Fruit fly (Drosophila melanogaster) whole organism, embryonic: ENCODE data around the gene CG3355.

ENCODE experiments used
- B-H2 ChIP-seq: fragments of 200-800 bp; sonication (Bioruptor generic); optimal IDR thresholded peaks from 2 replicates; lab custom pipeline; 2018; ENCODE audit warnings: missing biosample characterization, mild to moderate bottlenecking, missing genetic modification characterization
- Bdp1 ChIP-seq: fragments of 200-800 bp; sonication (Bioruptor generic); optimal IDR thresholded peaks from 3 replicates; lab custom pipeline; 2016; ENCODE audit warnings: missing biosample characterization, missing genetic modification characterization
- Bgb ChIP-seq: fragments of 200-800 bp; sonication (Bioruptor generic); IDR thresholded peaks from 2 replicates; pipeline ENCODE4 v1.3.6; 2022; ENCODE audit warnings: missing biosample characterization, missing genetic modification characterization; ENCODE audit not compliant: partially characterized antibody
- BtbVII ChIP-seq: fragments of 200-800 bp; sonication (Bioruptor generic); optimal IDR thresholded peaks from 3 replicates; lab custom pipeline; 2017; ENCODE audit warnings: missing biosample characterization, mild to moderate bottlenecking, missing genetic modification characterization
- CG10654 ChIP-seq: fragments of 200-800 bp; sonication (Bioruptor generic); optimal IDR thresholded peaks from 2 replicates; lab custom pipeline; 2016; ENCODE audit warnings: missing biosample characterization, missing genetic modification characterization
- CG12391 ChIP-seq: fragments of 200-800 bp; sonication (Bioruptor generic); optimal IDR thresholded peaks from 3 replicates; lab custom pipeline; 2018; ENCODE audit warnings: missing biosample characterization, mild to moderate bottlenecking, missing genetic modification characterization, moderate library complexity
- CG15601 ChIP-seq: fragments of 200-800 bp; sonication (Bioruptor generic); optimal IDR thresholded peaks from 3 replicates; lab custom pipeline; 2019; ENCODE audit warnings: missing biosample characterization, mild to moderate bottlenecking, missing genetic modification characterization, moderate library complexity
- CG16815 ChIP-seq: fragments of 200-800 bp; sonication (Bioruptor generic); optimal IDR thresholded peaks from 3 replicates; lab custom pipeline; 2017; ENCODE audit warnings: missing biosample characterization, mild to moderate bottlenecking, missing genetic modification characterization
- CG2712 ChIP-seq: fragments of 200-800 bp; optimal IDR thresholded peaks from 3 replicates; lab custom pipeline; 2019; ENCODE audit warnings: missing biosample characterization, mild to moderate bottlenecking, missing genetic modification characterization, moderate library complexity
- CG33213 ChIP-seq: fragments of 200-800 bp; sonication (Bioruptor generic); optimal IDR thresholded peaks from 3 replicates; lab custom pipeline; 2016; ENCODE audit warnings: missing biosample characterization, missing genetic modification characterization
- CG3407 ChIP-seq: fragments of 200-800 bp; sonication (Bioruptor generic); optimal IDR thresholded peaks from 2 replicates; lab custom pipeline; 2018; ENCODE audit warnings: missing biosample characterization, mild to moderate bottlenecking, missing genetic modification characterization
- CG34422 ChIP-seq: fragments of 200-800 bp; sonication (Bioruptor generic); IDR thresholded peaks from 3 replicates; pipeline ENCODE4 v1.3.6; 2022; ENCODE audit warnings: missing biosample characterization, missing genetic modification characterization
- CG3726 ChIP-seq: fragments of 200-800 bp; sonication (Bioruptor generic); IDR thresholded peaks from 3 replicates; pipeline ENCODE4, ENCODE4 v1.3.6; 2022; ENCODE audit warnings: missing biosample characterization, missing genetic modification characterization
- CG4328 ChIP-seq: fragments of 200-800 bp; sonication (Bioruptor generic); optimal IDR thresholded peaks from 3 replicates; lab custom pipeline; 2017; ENCODE audit warnings: missing biosample characterization, missing genetic modification reagents, missing genetic modification characterization
- CG4820 ChIP-seq: fragments of 200-800 bp; sonication (Bioruptor generic); optimal IDR thresholded peaks from 3 replicates; lab custom pipeline; 2016; ENCODE audit warnings: missing biosample characterization, missing genetic modification characterization
- CG7556 ChIP-seq: fragments of 200-800 bp; sonication (Bioruptor generic); optimal IDR thresholded peaks from 2 replicates; lab custom pipeline; 2017; ENCODE audit warnings: missing biosample characterization, mild to moderate bottlenecking, missing genetic modification characterization
- CG8359 ChIP-seq: fragments of 200-800 bp; sonication (Bioruptor generic); optimal IDR thresholded peaks from 2 replicates; lab custom pipeline; 2017; ENCODE audit warnings: missing biosample characterization, mild to moderate bottlenecking, missing genetic modification characterization, borderline replicate concordance
- CG9817 ChIP-seq: fragments of 200-800 bp; sonication (Bioruptor generic); optimal IDR thresholded peaks from 2 replicates; lab custom pipeline; 2018; ENCODE audit warnings: missing biosample characterization, mild to moderate bottlenecking, missing genetic modification characterization, moderate library complexity
- CHES-1-like ChIP-seq: fragments of 200-800 bp; sonication (Bioruptor generic); optimal IDR thresholded peaks from 2 replicates; lab custom pipeline; 2016; ENCODE audit warnings: missing biosample characterization, missing genetic modification characterization
- CkIIα-i1 ChIP-seq: fragments of 200-800 bp; sonication (Bioruptor generic); IDR thresholded peaks from 2 replicates; pipeline ENCODE4 v1.3.6; 2022; ENCODE audit warnings: missing biosample characterization, missing genetic modification characterization
- CoRest ChIP-seq: fragments of 200-800 bp; sonication (Bioruptor generic); optimal IDR thresholded peaks from 3 replicates; lab custom pipeline; 2018; ENCODE audit warnings: missing biosample characterization, mild to moderate bottlenecking, missing genetic modification characterization, moderate library complexity
- Dref ChIP-seq: fragments of 200-800 bp; sonication (Bioruptor generic); IDR thresholded peaks from 2 replicates; pipeline ENCODE4 v1.3.6; 2022; ENCODE audit warnings: missing biosample characterization, missing genetic modification characterization
- Elba2 ChIP-seq: fragments of 200-800 bp; sonication (Bioruptor generic); optimal IDR thresholded peaks from 3 replicates; lab custom pipeline; 2016; ENCODE audit warnings: missing biosample characterization, missing genetic modification characterization
- Hand ChIP-seq: fragments of 200-800 bp; sonication (Bioruptor generic); optimal IDR thresholded peaks from 2 replicates; lab custom pipeline; 2017; ENCODE audit warnings: mild to moderate bottlenecking, missing biosample characterization, missing genetic modification reagents, missing genetic modification characterization
- HmgZ ChIP-seq: fragments of 200-800 bp; sonication (Bioruptor generic); optimal IDR thresholded peaks from 2 replicates; lab custom pipeline; 2018; ENCODE audit warnings: missing biosample characterization, mild to moderate bottlenecking, missing genetic modification characterization
- Hr78 ChIP-seq, 2 experiments: fragments of 200-800 bp in 1 of 2; fragments of >200 bp in 1 of 2; sonication (Bioruptor generic) in 1 of 2; optimal IDR thresholded peaks; 2 replicates each; lab custom pipeline; 2017 to 2019; ENCODE audit warnings: missing biosample characterization in 2 of 2, missing genetic modification characterization in 2 of 2, mild to moderate bottlenecking in 1 of 2, moderate library complexity in 1 of 2
- Jarid2 ChIP-seq: fragments of 200-800 bp; sonication (Bioruptor generic); optimal IDR thresholded peaks from 3 replicates; lab custom pipeline; 2017; ENCODE audit warnings: mild to moderate bottlenecking, missing biosample characterization, missing genetic modification reagents, missing genetic modification characterization
- Nf-YB ChIP-seq: fragments of 200-800 bp; sonication (Bioruptor generic); optimal IDR thresholded peaks from 3 replicates; lab custom pipeline; 2019; ENCODE audit warnings: missing biosample characterization, mild to moderate bottlenecking, missing genetic modification characterization, moderate library complexity
- Opbp ChIP-seq: fragments of 200-800 bp; sonication (Bioruptor generic); IDR thresholded peaks from 3 replicates; pipeline ENCODE4 v1.3.6; 2022; ENCODE audit warnings: missing biosample characterization, missing genetic modification characterization; ENCODE audit not compliant: partially characterized antibody
- Six4 ChIP-seq: fragments of 200-800 bp; sonication (Bioruptor generic); optimal IDR thresholded peaks from 2 replicates; lab custom pipeline; 2016; ENCODE audit warnings: missing biosample characterization, missing genetic modification characterization
- ara ChIP-seq: fragments of 200-800 bp; sonication (Bioruptor generic); IDR thresholded peaks from 2 replicates; pipeline ENCODE4 v1.3.6; 2022; ENCODE audit warnings: missing biosample characterization, missing genetic modification characterization
- chinmo ChIP-seq: fragments of 200-800 bp; sonication (Bioruptor generic); IDR thresholded peaks from 4 replicates; pipeline ENCODE4 v1.3.6; 2022; ENCODE audit warnings: missing biosample characterization, missing genetic modification characterization; ENCODE audit not compliant: partially characterized antibody
- da ChIP-seq: fragments of 200-800 bp; sonication (Bioruptor generic); optimal IDR thresholded peaks from 2 replicates; lab custom pipeline; 2016; ENCODE audit warnings: missing biosample characterization, missing genetic modification characterization
- dan ChIP-seq: fragments of 200-800 bp; sonication (Bioruptor generic); IDR thresholded peaks from 2 replicates; pipeline ENCODE4 v1.3.6; 2022; ENCODE audit warnings: missing biosample characterization, missing genetic modification characterization
- fd102C ChIP-seq: fragments of 200-800 bp; sonication (Bioruptor generic); optimal IDR thresholded peaks from 2 replicates; lab custom pipeline; 2018; ENCODE audit warnings: missing biosample characterization, mild to moderate bottlenecking, missing genetic modification characterization, moderate library complexity
- ftz-f1 ChIP-seq: fragments of 200-800 bp; sonication (Bioruptor generic); optimal IDR thresholded peaks from 2 replicates; lab custom pipeline; 2016; ENCODE audit warnings: missing biosample characterization, missing genetic modification characterization
- hkb ChIP-seq, 2 experiments: fragments of 200-800 bp in 1 of 2; fragments of >200 bp in 1 of 2; sonication (Bioruptor generic) in 1 of 2; IDR thresholded peaks in 1 of 2; optimal IDR thresholded peaks in 1 of 2; 2 replicates each; pipeline versions ENCODE4 v1.3.6 to Lab custom; 2017 to 2022; ENCODE audit warnings: missing biosample characterization in 1 of 2, missing genetic modification characterization in 1 of 2
- insv ChIP-seq, 2 experiments: fragments of 200-800 bp; sonication (Bioruptor generic); optimal IDR thresholded peaks; 3 replicates each; lab custom pipeline; 2016 to 2018; ENCODE audit warnings: missing biosample characterization in 2 of 2, missing genetic modification characterization in 2 of 2
- lab ChIP-seq: fragments of 200-800 bp; sonication (Bioruptor generic); optimal IDR thresholded peaks from 3 replicates; lab custom pipeline; 2017; ENCODE audit warnings: missing biosample characterization, missing genetic modification characterization, mild to moderate bottlenecking, moderate library complexity, missing genetic modification reagents
- oc ChIP-seq: fragments of 200-800 bp; sonication (Bioruptor generic); optimal IDR thresholded peaks from 2 replicates; lab custom pipeline; 2018; ENCODE audit warnings: missing biosample characterization, mild to moderate bottlenecking, missing genetic modification characterization, moderate library complexity
- pum ChIP-seq: fragments of 200-800 bp; sonication (Bioruptor generic); optimal IDR thresholded peaks from 2 replicates; lab custom pipeline; 2016; ENCODE audit warnings: missing biosample characterization, missing genetic modification characterization
- sens ChIP-seq: fragments of 200-800 bp; sonication (Bioruptor generic); peaks from one replicate; lab custom pipeline; 2016; ENCODE audit warnings: missing biosample characterization, missing genetic modification characterization
- sr ChIP-seq: fragments of 200-800 bp; sonication (Bioruptor generic); IDR thresholded peaks from 3 replicates; pipeline ENCODE4 v1.3.6; 2022; ENCODE audit warnings: missing biosample characterization, missing genetic modification characterization
- trem ChIP-seq: fragments of 200-800 bp; optimal IDR thresholded peaks from 3 replicates; lab custom pipeline; 2019; ENCODE audit warnings: missing biosample characterization, mild to moderate bottlenecking, missing genetic modification characterization, moderate library complexity
- usp ChIP-seq: fragments of >200 bp; optimal IDR thresholded peaks from 2 replicates; lab custom pipeline; 2017; ENCODE audit warnings: missing biosample characterization, missing genetic modification characterization
- wdn ChIP-seq: fragments of 200-800 bp; sonication (Bioruptor generic); IDR thresholded peaks from 2 replicates; pipeline ENCODE4 v1.3.6; 2022; ENCODE audit warnings: missing biosample characterization, missing genetic modification characterization
- z ChIP-seq: fragments of 200-800 bp; sonication (Bioruptor generic); IDR thresholded peaks from 3 replicates; pipeline ENCODE4 v1.3.6; 2022; ENCODE audit warnings: missing biosample characterization, missing genetic modification characterization

Gene CG3355

DNA sequence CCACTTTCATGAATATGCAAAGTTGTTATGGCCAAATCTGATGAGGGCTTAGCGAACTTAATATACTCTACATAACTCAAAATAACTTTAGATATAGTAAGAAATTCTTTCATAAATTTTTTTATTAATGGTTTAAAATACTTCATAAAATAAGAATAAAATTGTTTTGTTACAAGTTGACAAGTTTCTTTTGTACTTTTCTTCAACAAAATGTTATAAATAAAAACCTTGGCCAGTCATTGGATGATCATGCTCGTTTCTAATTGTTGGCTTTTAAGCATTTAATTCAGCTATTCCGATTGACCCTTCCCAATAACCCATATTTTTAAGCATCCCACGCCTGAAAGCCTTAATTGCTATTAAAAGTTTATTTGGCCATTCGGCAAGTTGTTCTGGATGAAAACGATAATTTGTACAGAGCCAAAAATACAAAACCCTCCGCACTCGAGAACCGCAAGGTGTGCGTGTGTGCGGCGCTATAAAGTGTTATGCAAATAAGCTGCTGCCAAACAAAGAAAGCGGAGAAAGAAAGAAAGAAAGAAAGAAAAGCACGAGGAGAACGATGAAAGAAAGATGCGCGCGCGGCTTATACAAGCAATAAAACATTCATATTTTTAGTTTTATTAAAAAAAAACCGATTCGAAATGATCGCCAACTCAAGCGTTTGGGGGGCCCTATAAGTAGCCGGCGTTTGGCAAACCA, at the start of gene CG3355:
CG3355 (plus strand) TSS at position 652 of the 702 bp plus-strand sequence.
- TF ChIP-seq CG8359 (no peak), CG15601 (no peak), usp (GFP tag; lab: Kevin White, UChicago) (no peak), CG10654 (GFP tag; lab: Kevin White, UChicago) (no peak), trem (no peak), CG4328 (GFP tag; lab: Kevin White, UChicago) (no peak)
- TF ChIP-seq, all 482 proteins: peak for 0

DNA sequence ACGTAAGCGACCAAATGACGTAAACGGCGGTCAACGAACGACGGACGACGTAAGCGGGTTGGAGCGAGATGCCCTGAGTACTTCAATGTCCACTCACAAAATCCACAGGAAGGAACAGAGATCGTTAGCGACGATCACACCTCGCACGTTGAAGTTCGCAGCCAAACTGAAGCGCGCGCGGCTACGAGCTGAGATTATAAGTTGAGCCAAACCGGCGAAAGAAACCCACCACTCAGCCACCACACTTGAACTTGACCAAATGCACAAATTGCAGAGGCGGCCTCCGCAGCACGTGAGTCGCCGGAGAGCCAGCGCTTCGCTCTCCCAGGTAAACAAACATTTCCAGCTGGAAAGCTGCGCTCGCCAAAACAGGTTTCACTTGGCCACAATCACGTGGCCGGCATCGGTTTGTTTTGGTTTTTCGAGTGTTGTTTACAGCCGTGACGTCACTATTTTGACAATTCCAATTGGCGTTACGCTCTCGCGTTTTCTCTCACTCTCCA, 37.0 kb upstream of the CG3355 start, which contains the start of gene dpy:
dpy (minus strand) TSS at position 161 of the 503 bp plus-strand sequence.
- TF ChIP-seq sens (GFP tag; lab: Kevin White, UChicago): peak; percentile 75
- peak; percentile 48 for TF ChIP-seq oc
- no peak for TF ChIP-seq CG7556 (GFP tag; lab: Kevin White, UChicago)
- TF ChIP-seq insv (GFP tag; optimal IDR thresholded peaks at IDR 0.05; lab: Kevin White, UChicago): peak in 1 of 2 experiments; percentile 51
- peak; percentile 5 for TF ChIP-seq ftz-f1 (GFP tag; lab: Kevin White, UChicago)
- no peak for TF ChIP-seq CG12391 (tag; lab: Kevin White, UChicago)
- no peak for TF ChIP-seq CG33213 (GFP tag; lab: Kevin White, UChicago)
- TF ChIP-seq CG2712 (tag; lab: Kevin White, UChicago): no peak
- peak in 1 of 2 experiments; percentile 25 for TF ChIP-seq Hr78 (GFP tag; optimal IDR thresholded peaks at IDR 0.05; lab: Kevin White, UChicago)
- peak; percentile 66; the same call in 1 of the 3 replicates for TF ChIP-seq CG34422
- no peak for TF ChIP-seq da
- TF ChIP-seq Hand (GFP tag; lab: Kevin White, UChicago): no peak
- peak; percentile 82 for TF ChIP-seq z
- TF ChIP-seq Jarid2 (GFP tag; lab: Kevin White, UChicago): peak; percentile 96
- no peak for TF ChIP-seq pum (GFP tag; lab: Kevin White, UChicago)
- TF ChIP-seq sr (GFP tag; lab: Robert Waterston, UW): peak; percentile 37; the same call in 1 of the 3 replicates
- no peak for TF ChIP-seq B-H2 (GFP tag; lab: Kevin White, UChicago)
- peak; percentile 34; the same call in 1 of the 2 replicates for TF ChIP-seq Bgb (GFP tag; lab: Robert Waterston, UW)
- no peak for TF ChIP-seq CG4820 (GFP tag; lab: Kevin White, UChicago)
- TF ChIP-seq Elba2 (GFP tag; lab: Kevin White, UChicago): peak; percentile 92
- TF ChIP-seq Bdp1 (GFP tag; lab: Kevin White, UChicago): no peak
- no peak for TF ChIP-seq lab (GFP tag; lab: Kevin White, UChicago)
- TF ChIP-seq ara: 0 out of 2 replicates have a peak, but pooled peaks have one; percentile 6
- no peak for TF ChIP-seq Six4 (GFP tag; lab: Kevin White, UChicago)
- TF ChIP-seq CoRest (tag; lab: Kevin White, UChicago): no peak
- no peak for TF ChIP-seq Nf-YB (GFP tag; lab: Kevin White, UChicago)
- TF ChIP-seq wdn (GFP tag; lab: Robert Waterston, UW): no peak
- TF ChIP-seq BtbVII: peak; percentile 68
- no peak for TF ChIP-seq CG16815
- no peak for TF ChIP-seq CG3407 (GFP tag; lab: Kevin White, UChicago)
- TF ChIP-seq fd102C (GFP tag; lab: Kevin White, UChicago): no peak
- no peak for TF ChIP-seq CG9817
- TF ChIP-seq dan: no peak
- no peak for TF ChIP-seq Dref
- TF ChIP-seq CG3726 (GFP tag; lab: Robert Waterston, UW): no peak
- TF ChIP-seq CHES-1-like (GFP tag; lab: Kevin White, UChicago): peak; percentile 28
- TF ChIP-seq CkIIα-i1 (GFP tag; lab: Robert Waterston, UW): no peak
- no peak for TF ChIP-seq HmgZ
- TF ChIP-seq chinmo (GFP tag; lab: Robert Waterston, UW): peak; percentile 99
- no peak for TF ChIP-seq hkb (optimal IDR thresholded peaks at IDR 0.05; lab: Kevin White, UChicago)
- 0 out of 2 replicates have a peak, but pooled peaks have one; percentile 7 for TF ChIP-seq hkb (GFP tag; IDR thresholded peaks at IDR 0.05; lab: Robert Waterston, UW)
- TF ChIP-seq Opbp (GFP tag; lab: Robert Waterston, UW): 0 out of 3 replicates have a peak, but pooled peaks have one; percentile 37
